Fruit fly (Drosophila melanogaster) whole organism, wandering third instar larva: ENCODE data around the gene htk.

Experiments
- N ChIP-seq: fragments of >200 bp; optimal IDR thresholded peaks from 2 replicates; lab custom pipeline; 2018; ENCODE audit warnings: missing biosample characterization, missing external identifiers, missing genetic modification characterization
- usp ChIP-seq: fragments of >200 bp; optimal IDR thresholded peaks from 2 replicates; lab custom pipeline; 2017; ENCODE audit warnings: missing biosample characterization, missing genetic modification characterization

- TF ChIP-seq N (GFP tag; lab: Kevin White, UChicago), result no peak
- no peak for TF ChIP-seq usp (GFP tag; lab: Kevin White, UChicago)
These were observed 8.5 kb upstream of the htk start for dm6 chrX:18835003-18835402.
